Fruit fly (Drosophila melanogaster): ENCODE data around the gene Klp3A.
A peak's percentile ranks its signal among the peaks of the same experiment; 100 is the strongest.

Klp3A gene

dm6 chrX:2635953-2636715 is 32.3 kb upstream of the Klp3A start (continued):
- TF ChIP-seq Sry-δ (GFP tag; optimal IDR thresholded peaks at IDR 0.05) (peak; percentile 16), CG4360 (GFP tag; IDR thresholded peaks at IDR 0.05) (no peak), cad (GFP tag; optimal IDR thresholded peaks at IDR 0.05) (no peak), CG11093 (GFP tag; IDR thresholded peaks at IDR 0.05) (no peak), Bdp1 (GFP tag; optimal IDR thresholded peaks at IDR 0.05) (no peak), CG4328 (GFP tag; optimal IDR thresholded peaks at IDR 0.05) (no peak), CG32532 (GFP tag; IDR thresholded peaks at IDR 0.05) (no peak; the same call in 1 of the 2 replicates), Med (GFP tag) (peak; percentile 45), jing (GFP tag; optimal IDR thresholded peaks at IDR 0.05) (no peak), MTF-1 (GFP tag; optimal IDR thresholded peaks at IDR 0.05; ENCODE audit: borderline replicate concordance) (no peak), ase (GFP tag; IDR thresholded peaks at IDR 0.05) (no peak), pan (optimal IDR thresholded peaks at IDR 0.05) (no peak), pan (GFP tag; optimal IDR thresholded peaks at IDR 0.05 in 1 of 2, IDR thresholded peaks at IDR 0.05 in 1 of 2) (no peak), CG4617 (GFP tag; optimal IDR thresholded peaks at IDR 0.05; ENCODE audit: borderline replicate concordance) (no peak), ken (GFP tag; IDR thresholded peaks at IDR 0.05) (no peak), CG2712 (tag; optimal IDR thresholded peaks at IDR 0.05) (no peak), crp (GFP tag; optimal IDR thresholded peaks at IDR 0.05) (peak in 1 of 2 experiments; percentile 12), Hand (GFP tag; optimal IDR thresholded peaks at IDR 0.05) (no peak), TFAM (GFP tag; optimal IDR thresholded peaks at IDR 0.05) (no peak), CG6765 (GFP tag; optimal IDR thresholded peaks at IDR 0.05) (no peak), Hmr (GFP tag; optimal IDR thresholded peaks at IDR 0.05) (no peak), ap (GFP tag; IDR thresholded peaks at IDR 0.05) (no peak), CG11560 (tag; IDR thresholded peaks at IDR 0.05) (no peak), fu2 (GFP tag; optimal IDR thresholded peaks at IDR 0.05) (no peak), CG3281 (GFP tag; optimal IDR thresholded peaks at IDR 0.05) (no peak), jigr1 (GFP tag; IDR thresholded peaks at IDR 0.05) (no peak), abd-A (tag; optimal IDR thresholded peaks at IDR 0.05) (no peak), dm (GFP tag; optimal IDR thresholded peaks at IDR 0.05) (peak; percentile 13), CG10979 (tag; optimal IDR thresholded peaks at IDR 0.05) (no peak), Fer3 (tag; optimal IDR thresholded peaks at IDR 0.05) (no peak), Ets65A (GFP tag) (peak; percentile 24), CG2116 (GFP tag; optimal IDR thresholded peaks at IDR 0.05) (peak; percentile 51), pzg (GFP tag; optimal IDR thresholded peaks at IDR 0.05) (peak; percentile 19), gfzf (GFP tag; optimal IDR thresholded peaks at IDR 0.05) (no peak), CG4730 (GFP tag; IDR thresholded peaks at IDR 0.05) (no peak), hb (GFP tag; IDR thresholded peaks at IDR 0.05; ENCODE audit: partially characterized antibody) (no peak), Trl (optimal IDR thresholded peaks at IDR 0.05) (peak; percentile 11 to 47), Trl (GFP tag; optimal IDR thresholded peaks at IDR 0.05) (no peak), stc (GFP tag; IDR thresholded peaks at IDR 0.05) (no peak), HHEX (GFP tag; optimal IDR thresholded peaks at IDR 0.05) (no peak), Doc3 (GFP tag; IDR thresholded peaks at IDR 0.05; ENCODE audit: partially characterized antibody) (no peak), Lhr (GFP tag; optimal IDR thresholded peaks at IDR 0.05) (no peak), br (optimal IDR thresholded peaks at IDR 0.05) (no peak), maf-S (GFP tag; optimal IDR thresholded peaks at IDR 0.05) (no peak), Fer2 (tag; optimal IDR thresholded peaks at IDR 0.05) (no peak), Myb (GFP tag; optimal IDR thresholded peaks at IDR 0.05) (no peak), CG17385 (GFP tag; optimal IDR thresholded peaks at IDR 0.05) (no peak), az2 (GFP tag; optimal IDR thresholded peaks at IDR 0.05) (no peak), CTCF (GFP tag; optimal IDR thresholded peaks at IDR 0.05) (no peak), CG15696 (tag; optimal IDR thresholded peaks at IDR 0.05) (no peak), CG30403 (GFP tag; optimal IDR thresholded peaks at IDR 0.05) (no peak), CG32772 (GFP tag; IDR thresholded peaks at IDR 0.05) (no peak)

All from whole organism, embryonic.